Fruit fly (Drosophila melanogaster): ENCODE data around the gene eEF1alpha2.

- TF ChIP-seq Clk (GFP tag; optimal IDR thresholded peaks at IDR 0.05), result no peak
- no peak for TF ChIP-seq Hr96 (GFP tag; optimal IDR thresholded peaks at IDR 0.05)
- TF ChIP-seq kay (GFP tag; ENCODE audit: borderline replicate concordance), result no peak
- TF ChIP-seq CG11617 (GFP tag; optimal IDR thresholded peaks at IDR 0.05), result no peak
- no peak for TF ChIP-seq toe (GFP tag; optimal IDR thresholded peaks at IDR 0.05)
- no peak for TF ChIP-seq CG1620 (GFP tag; optimal IDR thresholded peaks at IDR 0.05)
- TF ChIP-seq tj (GFP tag; optimal IDR thresholded peaks at IDR 0.05), result no peak
- no peak for TF ChIP-seq cic (GFP tag; optimal IDR thresholded peaks at IDR 0.05)
- no peak for TF ChIP-seq CG5204 (GFP tag; optimal IDR thresholded peaks at IDR 0.05)
- TF ChIP-seq Mnt (GFP tag; optimal IDR thresholded peaks at IDR 0.05), result no peak
Observed at dm6 chr3R:31704524-31705215, 33.6 kb upstream of the eEF1alpha2 start.
